Worm (Caenorhabditis elegans): ENCODE results near the gene M106.3.

The M106.3 gene

ce11 chrII:10851110-10851509 is 9.6 kb downstream of the M106.3 start (continued):
- TF ChIP-seq lsy-12 (tag; optimal IDR thresholded peaks at IDR 0.05) (peak; percentile 19), fkh-2 (tag; optimal IDR thresholded peaks at IDR 0.05) (no peak), mdl-1 (tag; optimal IDR thresholded peaks at IDR 0.05) (peak; percentile 42), nhr-12 (tag; optimal IDR thresholded peaks at IDR 0.05) (no peak), lin-39 (tag; optimal IDR thresholded peaks at IDR 0.05) (peak; percentile 76), ceh-82 (tag; optimal IDR thresholded peaks at IDR 0.05) (no peak), ztf-4 (tag; optimal IDR thresholded peaks at IDR 0.05) (peak; percentile 24), fkh-10 (GFP tag; optimal IDR thresholded peaks at IDR 0.05) (no peak), ceh-16 (tag; optimal IDR thresholded peaks at IDR 0.05) (no peak), nhr-28 (tag; optimal IDR thresholded peaks at IDR 0.05) (no peak), sea-2 (GFP tag; optimal IDR thresholded peaks at IDR 0.05) (no peak), nhr-11 (tag; optimal IDR thresholded peaks at IDR 0.05) (no peak), nhr-25 (tag; optimal IDR thresholded peaks at IDR 0.05) (peak; percentile 92), skn-1 (tag; optimal IDR thresholded peaks at IDR 0.05) (peak; percentile 51), ZK546.5 (tag; optimal IDR thresholded peaks at IDR 0.05) (no peak), egl-5 (tag; optimal IDR thresholded peaks at IDR 0.05) (peak; percentile 77), nhr-77 (tag; optimal IDR thresholded peaks at IDR 0.05) (no peak), tbx-2 (tag; optimal IDR thresholded peaks at IDR 0.05) (peak; percentile 10), nfya-1 (tag; optimal IDR thresholded peaks at IDR 0.05; ENCODE audit: insufficient read depth) (peak; percentile 80), unc-39 (tag; optimal IDR thresholded peaks at IDR 0.05) (no peak), nhr-67 (tag; optimal IDR thresholded peaks at IDR 0.05) (no peak), pqm-1 (tag; optimal IDR thresholded peaks at IDR 0.05) (peak; percentile 60)

DNA sequence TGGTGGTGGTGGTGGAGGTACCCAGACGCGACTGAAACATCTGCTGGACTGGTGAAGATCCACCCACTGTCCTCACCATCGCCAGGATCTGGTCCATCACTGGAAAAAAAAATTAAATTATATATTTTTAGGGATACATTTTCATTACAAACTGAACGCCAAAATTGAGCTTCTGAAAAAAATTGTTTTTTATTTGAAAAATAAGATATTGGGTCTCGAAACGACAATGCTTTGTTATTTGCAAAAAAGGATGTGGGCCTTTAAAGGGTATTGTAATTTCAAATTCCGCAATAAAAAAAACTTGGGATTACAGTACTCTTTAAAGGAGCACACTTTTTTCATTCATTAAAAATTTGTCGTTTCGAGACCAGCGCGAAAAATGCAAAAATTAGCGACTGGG is 10.8 kb downstream of the M106.3 start, which contains the start of gene M106.2:
Gene M106.2, minus strand, starts transcription at position 101 of the 400 bp plus-strand sequence.
- TF ChIP-seq lin-15B (tag; optimal IDR thresholded peaks at IDR 0.05) (no peak), aly-2 (tag; optimal IDR thresholded peaks at IDR 0.05) (no peak), unc-62 (GFP tag; optimal IDR thresholded peaks at IDR 0.05) (no peak), pha-4 (tag; optimal IDR thresholded peaks at IDR 0.05) (no peak), nhr-77 (tag; optimal IDR thresholded peaks at IDR 0.05) (no peak), R02D3.7 (tag; optimal IDR thresholded peaks at IDR 0.05) (no peak), nhr-28 (tag; optimal IDR thresholded peaks at IDR 0.05) (no peak), sea-2 (GFP tag; optimal IDR thresholded peaks at IDR 0.05) (no peak)

DNA sequence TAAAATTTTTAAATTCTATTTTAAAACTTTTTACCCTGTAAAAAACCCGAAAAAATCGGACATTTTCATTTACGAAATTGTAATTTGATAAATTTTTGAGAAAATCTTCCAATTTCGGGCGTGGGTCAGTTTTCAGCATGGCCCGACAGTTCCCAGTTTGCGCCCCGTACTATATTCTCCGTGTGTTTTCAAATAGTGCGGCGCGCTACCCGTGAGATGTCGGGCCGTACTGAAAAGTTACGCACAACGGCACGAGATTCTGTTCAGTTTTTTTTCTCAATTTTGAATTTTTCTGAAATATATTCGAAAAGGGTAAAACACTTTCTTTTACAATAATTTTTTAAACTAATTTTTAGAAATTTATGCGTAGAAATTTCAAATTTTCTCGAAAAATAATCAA is 13.7 kb downstream of the M106.3 start:
- TF ChIP-seq ama-1 (optimal IDR thresholded peaks at IDR 0.05): no peak
- TF ChIP-seq fkh-10 (GFP tag; optimal IDR thresholded peaks at IDR 0.05): no peak
- no peak for TF ChIP-seq nfya-1 (tag; optimal IDR thresholded peaks at IDR 0.05; ENCODE audit: insufficient read depth)
- no peak for TF ChIP-seq elt-3 (tag; optimal IDR thresholded peaks at IDR 0.05)
- no peak for TF ChIP-seq ceh-28 (tag; optimal IDR thresholded peaks at IDR 0.05)
- no peak for TF ChIP-seq eor-1 (tag; optimal IDR thresholded peaks at IDR 0.05)
- no peak for TF ChIP-seq fkh-2 (tag; optimal IDR thresholded peaks at IDR 0.05)

ce11 chrII:10843527-10843926 is 17.2 kb downstream of the M106.3 start, which contains the start of gene M106.8:
Gene M106.8, minus strand, starts transcription at chrII:10843627.
- no peak for TF ChIP-seq ztf-4 (tag; optimal IDR thresholded peaks at IDR 0.05)
- TF ChIP-seq ceh-28 (tag; optimal IDR thresholded peaks at IDR 0.05): no peak
- TF ChIP-seq nhr-237 (tag; optimal IDR thresholded peaks at IDR 0.05): no peak
- no peak for TF ChIP-seq nhr-28 (tag; optimal IDR thresholded peaks at IDR 0.05)
- TF ChIP-seq ceh-82 (tag; optimal IDR thresholded peaks at IDR 0.05): no peak
- TF ChIP-seq ztf-11 (tag; optimal IDR thresholded peaks at IDR 0.05): no peak
- no peak for TF ChIP-seq skn-1 (tag; optimal IDR thresholded peaks at IDR 0.05)
- TF ChIP-seq fkh-10 (GFP tag; optimal IDR thresholded peaks at IDR 0.05): no peak
- TF ChIP-seq lin-15B (tag; optimal IDR thresholded peaks at IDR 0.05): no peak
- TF ChIP-seq lin-39 (tag; optimal IDR thresholded peaks at IDR 0.05): no peak
- TF ChIP-seq egl-27 (tag; optimal IDR thresholded peaks at IDR 0.05): no peak
- TF ChIP-seq nhr-76 (tag; optimal IDR thresholded peaks at IDR 0.05): no peak
- TF ChIP-seq unc-39 (tag; optimal IDR thresholded peaks at IDR 0.05): no peak
- TF ChIP-seq pha-4 (tag; optimal IDR thresholded peaks at IDR 0.05): no peak

DNA sequence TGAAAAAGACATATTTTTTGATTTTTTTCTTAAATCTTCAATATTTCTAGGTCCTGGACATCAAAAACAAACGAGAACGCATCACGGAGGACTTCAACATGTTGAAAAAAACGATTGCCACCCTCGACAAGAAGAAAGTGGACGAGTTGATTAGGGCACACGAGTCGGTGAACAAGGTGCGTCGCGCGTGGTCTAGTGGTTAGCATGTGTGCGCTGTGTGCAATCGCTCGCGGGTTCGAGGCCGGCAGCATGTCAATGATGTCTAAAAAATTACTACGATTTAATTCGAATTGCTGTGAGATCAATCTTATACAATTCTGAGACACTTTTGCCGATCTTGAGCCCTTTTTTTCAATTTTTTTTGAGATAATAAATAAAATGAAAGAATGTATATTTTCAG is 20.6 kb downstream of the M106.3 start:
- peak; percentile 74 for TF ChIP-seq lsy-12 (tag; optimal IDR thresholded peaks at IDR 0.05)
- TF ChIP-seq daf-12 (tag; optimal IDR thresholded peaks at IDR 0.05): no peak
- no peak for TF ChIP-seq ceh-82 (tag; optimal IDR thresholded peaks at IDR 0.05)
- peak; percentile 83 for TF ChIP-seq nhr-43 (tag; optimal IDR thresholded peaks at IDR 0.05; ENCODE audit: poor library complexity, severe bottlenecking)
- no peak for TF ChIP-seq nhr-237 (tag; optimal IDR thresholded peaks at IDR 0.05)
- no peak for TF ChIP-seq nhr-12 (tag; optimal IDR thresholded peaks at IDR 0.05)
- TF ChIP-seq zag-1 (tag; optimal IDR thresholded peaks at IDR 0.05): no peak
- no peak for TF ChIP-seq ceh-9 (tag; optimal IDR thresholded peaks at IDR 0.05)
- TF ChIP-seq elt-1 (tag; optimal IDR thresholded peaks at IDR 0.05): no peak
- no peak for TF ChIP-seq mdl-1 (tag; optimal IDR thresholded peaks at IDR 0.05)
- no peak for TF ChIP-seq fos-1 (tag; optimal IDR thresholded peaks at IDR 0.05)
- TF ChIP-seq unc-62 (GFP tag; optimal IDR thresholded peaks at IDR 0.05): peak; percentile 40
- no peak for TF ChIP-seq mml-1 (tag; optimal IDR thresholded peaks at IDR 0.05)
- no peak for TF ChIP-seq fkh-2 (tag; optimal IDR thresholded peaks at IDR 0.05)
- peak; percentile 44 for TF ChIP-seq nhr-23 (tag; optimal IDR thresholded peaks at IDR 0.05)
- TF ChIP-seq pqm-1 (tag; optimal IDR thresholded peaks at IDR 0.05): peak; percentile 36
- TF ChIP-seq eor-1 (tag; optimal IDR thresholded peaks at IDR 0.05): no peak
- peak in 1 of 3 experiments; percentile 81 for TF ChIP-seq elt-3 (tag; optimal IDR thresholded peaks at IDR 0.05)
- peak; percentile 72 for TF ChIP-seq jun-1 (tag; optimal IDR thresholded peaks at IDR 0.05)
- TF ChIP-seq egl-27 (tag; optimal IDR thresholded peaks at IDR 0.05): no peak
- TF ChIP-seq nfya-1 (tag; optimal IDR thresholded peaks at IDR 0.05; ENCODE audit: insufficient read depth): peak; percentile 79
- peak; percentile 28 for TF ChIP-seq ztf-11 (tag; optimal IDR thresholded peaks at IDR 0.05)
- TF ChIP-seq pha-4 (tag; optimal IDR thresholded peaks at IDR 0.05): peak; percentile 78
